Worm (Caenorhabditis elegans): ENCODE results near the gene vms-1.

ce11 chrIII:8111347-8111746, 23.0 kb downstream of the vms-1 start:
- TF ChIP-seq lin-39 (tag; optimal IDR thresholded peaks at IDR 0.05) (no peak), fkh-2 (tag; optimal IDR thresholded peaks at IDR 0.05) (no peak), zag-1 (tag; optimal IDR thresholded peaks at IDR 0.05) (no peak), daf-12 (tag; optimal IDR thresholded peaks at IDR 0.05) (no peak), lin-15B (tag; optimal IDR thresholded peaks at IDR 0.05) (no peak), R02D3.7 (tag; optimal IDR thresholded peaks at IDR 0.05) (no peak), ceh-82 (tag; optimal IDR thresholded peaks at IDR 0.05) (no peak)

Measured in whole organism, L3 larva.